Worm (Caenorhabditis elegans) whole organism, mixed stage, embryonic: ENCODE data around the gene srh-48.

Source experiments
- blmp-1 ChIP-seq: fragments of 150-350 bp; optimal IDR thresholded peaks from 2 replicates; lab custom pipeline; 2014; ENCODE audit warnings: missing biosample characterization, missing genetic modification characterization
- ceh-39 ChIP-seq: fragments of 150-350 bp; optimal IDR thresholded peaks from 2 replicates; lab custom pipeline; 2014; ENCODE audit warnings: missing biosample characterization, missing genetic modification characterization
- ceh-43 ChIP-seq: fragments of 200-800 bp; sonication (Bioruptor generic); optimal IDR thresholded peaks from 2 replicates; lab custom pipeline; 2018; ENCODE audit warnings: mild to moderate bottlenecking, missing genetic modification characterization, moderate library complexity, missing compliant biosample characterization
- elt-1 ChIP-seq: sonication (generic microtip); optimal IDR thresholded peaks from 2 replicates; lab custom pipeline; 2017; ENCODE audit warnings: missing genetic modification characterization, mild to moderate bottlenecking, missing compliant biosample characterization, antibody characterized with exemption, moderate library complexity, borderline replicate concordance; ENCODE audit not compliant: insufficient read depth
- flh-1 ChIP-seq: fragments of 200-800 bp; sonication (Bioruptor generic); optimal IDR thresholded peaks from 2 replicates; lab custom pipeline; 2018; ENCODE audit warnings: mild to moderate bottlenecking, missing genetic modification characterization, moderate library complexity, missing compliant biosample characterization
- mls-2 ChIP-seq: sonication (generic microtip); optimal IDR thresholded peaks from 2 replicates; lab custom pipeline; 2016; ENCODE audit warnings: mild to moderate bottlenecking, missing genetic modification characterization, moderate library complexity, missing compliant biosample characterization
- pha-4 ChIP-seq: fragments of 150-350 bp; optimal IDR thresholded peaks from 2 replicates; lab custom pipeline; 2018; ENCODE audit warnings: missing biosample characterization, missing genetic modification reagents, missing genetic modification characterization

- TF ChIP-seq blmp-1 (tag; lab: Kevin White, UChicago) (no peak), mls-2 (tag; lab: Kevin White, UChicago) (no peak), ceh-43 (GFP tag; lab: Kevin White, UChicago) (no peak), elt-1 (tag; lab: Kevin White, UChicago) (no peak), ceh-39 (no peak), pha-4 (tag; lab: Kevin White, UChicago) (no peak), flh-1 (GFP tag; lab: Kevin White, UChicago) (no peak)
Observed at ce11 chrII:9426076-9426475, 46.2 kb downstream of the srh-48 start, which contains the start of gene M176.10.
